Fruit fly (Drosophila melanogaster) whole organism: Measurements from ENCODE around the gene CG12310.

Source experiments
- CG8478 ChIP-seq: fragments of >200 bp; optimal IDR thresholded peaks from 2 replicates; lab custom pipeline; 2018; ENCODE audit warnings: inconsistent platforms
- Dll ChIP-seq: fragments of >200 bp; optimal IDR thresholded peaks from 2 replicates; lab custom pipeline; 2017
- EcR ChIP-seq, 2 experiments: fragments of >200 bp; optimal IDR thresholded peaks; 2 replicates each; lab custom pipeline; 2017; ENCODE audit warnings: missing biosample characterization in 2 of 2, missing genetic modification characterization in 2 of 2, missing genetic modification reagents in 2 of 2
- pan ChIP-seq: fragments of >200 bp; optimal IDR thresholded peaks from 2 replicates; lab custom pipeline; 2017
- psq ChIP-seq: fragments of >200 bp; optimal IDR thresholded peaks from 2 replicates; lab custom pipeline; 2017
- usp ChIP-seq: fragments of >200 bp; optimal IDR thresholded peaks from 2 replicates; lab custom pipeline; 2017; ENCODE audit warnings: missing biosample characterization, missing genetic modification characterization, mixed read lengths

Gene CG12310

dm6 chr3L:15005085-15005484 lies 45.5 kb downstream of the CG12310 start:
- TF ChIP-seq usp (GFP tag; lab: Kevin White, UChicago): no peak
- no peak for TF ChIP-seq EcR (GFP tag; optimal IDR thresholded peaks at IDR 0.05; lab: Kevin White, UChicago)
- no peak for TF ChIP-seq Dll (lab: Kevin White, UChicago)
- no peak for TF ChIP-seq CG8478 (lab: Kevin White, UChicago)
- no peak for TF ChIP-seq psq (lab: Kevin White, UChicago)
- TF ChIP-seq pan (lab: Kevin White, UChicago): no peak
